Worm (Caenorhabditis elegans): ENCODE measurements around the gene ftt-2.

The ftt-2 gene

DNA sequence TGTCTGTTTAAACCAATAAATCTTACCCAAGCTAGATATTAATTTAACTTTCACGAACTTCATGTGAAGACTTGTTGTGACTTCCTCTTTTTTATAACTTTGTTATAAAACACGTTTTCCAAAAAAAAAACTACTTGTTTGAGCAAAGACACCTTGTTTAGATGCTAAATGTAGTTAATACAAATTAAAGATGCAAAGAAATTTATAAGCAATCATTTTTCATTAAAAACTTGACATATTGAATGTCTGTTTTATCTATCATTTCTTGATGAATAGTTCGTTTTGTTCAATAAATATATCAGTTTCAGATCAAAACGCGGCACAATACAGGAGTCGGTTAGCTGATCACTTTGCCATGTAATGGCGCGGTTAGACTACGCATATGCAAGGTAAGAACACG, 33.0 kb downstream of the ftt-2 start, which contains the start of gene frm-3:
Gene frm-3 (plus strand): TSS at position 301 of the 400 bp plus-strand sequence.
- TF ChIP-seq ZK546.5 (tag; optimal IDR thresholded peaks at IDR 0.05) (no peak), unc-62 (GFP tag; optimal IDR thresholded peaks at IDR 0.05 in 1 of 2) (peak in 1 of 2 experiments; percentile 49), unc-62 (tag; optimal IDR thresholded peaks at IDR 0.05) (no peak), ces-1 (GFP tag; optimal IDR thresholded peaks at IDR 0.05) (no peak)

DNA sequence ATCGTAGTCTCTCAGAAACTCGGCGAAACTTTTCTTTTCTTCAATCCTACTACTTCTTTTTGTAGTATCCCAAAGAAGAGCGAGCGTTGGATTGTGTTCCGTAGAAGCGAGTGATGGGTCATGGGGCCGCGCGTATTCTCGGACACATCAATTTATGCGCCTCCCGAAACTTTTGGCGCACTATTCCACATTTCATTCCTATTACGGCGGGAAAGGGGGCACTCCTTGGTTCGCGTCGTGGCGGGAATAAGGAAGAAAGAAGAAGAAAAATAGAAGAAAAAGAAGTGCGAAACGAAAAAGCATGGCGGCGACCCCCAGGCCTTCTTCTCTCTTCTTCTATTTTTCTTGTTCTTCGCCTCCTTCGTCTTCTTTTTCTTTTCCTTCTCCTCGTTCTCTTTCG, 33.5 kb downstream of the ftt-2 start:
- TF ChIP-seq hif-1 (tag; optimal IDR thresholded peaks at IDR 0.05) (no peak), dmd-9 (GFP tag; IDR thresholded peaks at IDR 0.05) (no peak), php-3 (GFP tag; IDR thresholded peaks at IDR 0.05) (no peak), snpc-1.2 (GFP tag; IDR thresholded peaks at IDR 0.05) (no peak), ctbp-1 (GFP tag; IDR thresholded peaks at IDR 0.05) (0 out of 2 replicates have a peak, but pooled peaks have one; percentile 49), lin-1 (GFP tag; IDR thresholded peaks at IDR 0.05) (no peak), Y48G9A.11 (GFP tag; IDR thresholded peaks at IDR 0.05) (no peak), hmg-1.1 (GFP tag; IDR thresholded peaks at IDR 0.05) (0 out of 2 replicates have a peak, but pooled peaks have one; percentile 16), mes-2 (tag; optimal IDR thresholded peaks at IDR 0.05; ENCODE audit: poor library complexity, severe bottlenecking) (no peak), skn-1 (tag; optimal IDR thresholded peaks at IDR 0.05) (no peak), lsy-2 (tag; optimal IDR thresholded peaks at IDR 0.05) (no peak), hlh-30 (tag; optimal IDR thresholded peaks at IDR 0.05; ENCODE audit: insufficient read depth) (peak; percentile 47), aha-1 (tag) (no peak), mxl-2 (GFP tag; conservative IDR thresholded peaks at IDR 0.05) (no peak), T20F7.1 (GFP tag; optimal IDR thresholded peaks at IDR 0.05) (no peak), ces-1 (GFP tag; optimal IDR thresholded peaks at IDR 0.05) (no peak), fkh-10 (GFP tag; optimal IDR thresholded peaks at IDR 0.05) (no peak), ceh-20 (GFP tag; IDR thresholded peaks at IDR 0.05) (no peak)

DNA sequence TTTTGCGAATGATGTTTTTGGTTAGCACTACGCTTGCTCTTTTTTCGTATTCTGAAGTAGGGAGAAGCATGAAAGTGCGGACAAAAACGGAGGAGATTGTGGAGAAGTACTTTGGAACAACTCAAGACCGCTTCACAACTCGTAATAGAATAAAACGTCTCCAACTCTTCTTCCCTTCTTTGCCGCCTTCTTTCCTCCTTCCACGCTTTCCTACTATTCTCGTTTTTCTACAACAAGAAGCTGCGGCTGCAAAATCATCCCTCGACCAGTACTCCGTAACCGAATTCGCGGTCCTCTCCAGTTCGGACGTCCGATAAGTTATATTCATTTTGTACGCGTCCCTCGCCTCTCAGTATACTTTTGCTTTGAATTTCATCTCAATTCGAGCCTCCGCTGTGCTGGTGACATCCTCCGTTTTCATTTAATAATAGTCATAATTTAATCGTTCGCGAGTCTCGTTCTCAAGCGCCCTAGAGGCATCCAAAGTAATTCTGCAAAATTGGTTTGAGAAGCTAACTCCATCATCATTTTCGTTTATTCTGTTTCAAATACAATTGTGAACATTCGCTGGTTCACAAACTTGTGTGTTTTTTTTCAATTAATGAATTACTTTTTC, 35.4 kb downstream of the ftt-2 start:
- peak; percentile 78 for TF ChIP-seq fkh-10 (GFP tag; optimal IDR thresholded peaks at IDR 0.05)
- TF ChIP-seq aly-2 (tag; optimal IDR thresholded peaks at IDR 0.05): no peak
- TF ChIP-seq aha-1 (tag): peak; percentile 50
- TF ChIP-seq ZK337.2 (GFP tag; IDR thresholded peaks at IDR 0.05): no peak
- TF ChIP-seq unc-62 (GFP tag; optimal IDR thresholded peaks at IDR 0.05 in 1 of 2): peak in 1 of 2 experiments; percentile 6
- TF ChIP-seq unc-62 (tag; optimal IDR thresholded peaks at IDR 0.05): no peak
- peak; percentile 23 for TF ChIP-seq ces-1 (GFP tag; optimal IDR thresholded peaks at IDR 0.05)
- no peak for TF ChIP-seq hif-1 (tag; optimal IDR thresholded peaks at IDR 0.05)
- TF ChIP-seq spr-1 (tag; optimal IDR thresholded peaks at IDR 0.05): no peak
- TF ChIP-seq dmd-6 (GFP tag; IDR thresholded peaks at IDR 0.05): no peak

DNA sequence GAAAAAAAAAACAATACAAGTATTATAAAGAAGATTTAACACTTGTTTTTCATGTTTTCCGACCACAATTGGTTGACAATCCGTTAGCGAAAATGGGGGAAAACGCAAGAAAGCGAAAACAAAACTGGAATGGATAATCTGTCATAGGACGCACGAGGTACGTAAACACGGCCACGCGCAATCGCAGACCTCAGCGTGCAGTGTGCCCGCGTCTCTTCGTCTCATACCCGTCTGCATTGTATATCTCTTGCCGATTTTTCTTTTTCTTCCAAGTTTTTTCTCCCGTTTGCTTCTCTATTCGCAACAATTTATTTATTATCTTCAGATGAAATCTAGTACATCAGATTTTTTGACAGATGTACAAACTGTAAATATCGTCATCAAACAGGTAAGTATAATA, 41.6 kb downstream of the ftt-2 start, which contains the start of gene trpp-9:
Gene trpp-9 (plus strand): TSS at position 261 of the 400 bp plus-strand sequence.
- no peak for TF ChIP-seq tra-1 (GFP tag; IDR thresholded peaks at IDR 0.05)
- peak; percentile 22 for TF ChIP-seq cey-2 (tag; optimal IDR thresholded peaks at IDR 0.05; ENCODE audit: borderline replicate concordance, insufficient read depth)
- peak in 1 of 2 experiments; percentile 55 for TF ChIP-seq lsy-2 (tag; optimal IDR thresholded peaks at IDR 0.05)
- no peak for TF ChIP-seq nhr-42 (GFP tag; IDR thresholded peaks at IDR 0.05)
- peak; percentile 97 for TF ChIP-seq hlh-30 (tag; optimal IDR thresholded peaks at IDR 0.05; ENCODE audit: insufficient read depth)
- TF ChIP-seq aha-1 (tag): peak; percentile 91
- peak; percentile 55 for TF ChIP-seq mes-2 (tag; optimal IDR thresholded peaks at IDR 0.05; ENCODE audit: poor library complexity, severe bottlenecking)
- no peak for TF ChIP-seq daf-8 (GFP tag; IDR thresholded peaks at IDR 0.05)
- TF ChIP-seq nhr-48 (tag; optimal IDR thresholded peaks at IDR 0.05): peak; percentile 14
- TF ChIP-seq lin-38 (GFP tag; IDR thresholded peaks at IDR 0.05): no peak
- TF ChIP-seq mdl-1 (tag; optimal IDR thresholded peaks at IDR 0.05): peak; percentile 77 to 89
- TF ChIP-seq duxl-1 (tag; optimal IDR thresholded peaks at IDR 0.05; ENCODE audit: poor library complexity): peak; percentile 16
- TF ChIP-seq mxl-3 (GFP tag; optimal IDR thresholded peaks at IDR 0.05): peak; percentile 76
- peak; percentile 17 for TF ChIP-seq dpl-1 (GFP tag; optimal IDR thresholded peaks at IDR 0.05)
- peak in 1 of 2 experiments; percentile 96 for TF ChIP-seq unc-62 (GFP tag; optimal IDR thresholded peaks at IDR 0.05 in 1 of 2)
- no peak for TF ChIP-seq unc-62 (tag; optimal IDR thresholded peaks at IDR 0.05)
- TF ChIP-seq dmd-6 (GFP tag; IDR thresholded peaks at IDR 0.05): peak; percentile 50; the same call in 1 of the 2 replicates
- peak; percentile 27 for TF ChIP-seq ztf-7 (tag; optimal IDR thresholded peaks at IDR 0.05)
- peak; percentile 75 for TF ChIP-seq hmg-1.1 (GFP tag; IDR thresholded peaks at IDR 0.05)
- TF ChIP-seq mep-1 (tag; optimal IDR thresholded peaks at IDR 0.05): peak; percentile 77
- TF ChIP-seq rbr-2 (tag; optimal IDR thresholded peaks at IDR 0.05): peak; percentile 15
- TF ChIP-seq dve-1 (tag; optimal IDR thresholded peaks at IDR 0.05; ENCODE audit: insufficient read depth): peak; percentile 47
- no peak for TF ChIP-seq madf-9 (GFP tag; conservative IDR thresholded peaks at IDR 0.05)
- TF ChIP-seq ama-1 (optimal IDR thresholded peaks at IDR 0.05): no peak
- TF ChIP-seq hif-1 (tag; optimal IDR thresholded peaks at IDR 0.05): peak in 1 of 2 experiments; percentile 31

All from whole organism, L4 larva.